Worm (Caenorhabditis elegans) whole organism, L2 larva: Measurements from ENCODE around the gene clec-32.

Source experiments
- R02D3.7 ChIP-seq: fragments of 150-350 bp; optimal IDR thresholded peaks from 2 replicates; lab custom pipeline; 2014; ENCODE audit warnings: missing biosample characterization, missing genetic modification characterization
- Y55F3AM.14 ChIP-seq: fragments of 200-800 bp; sonication (Bioruptor generic); optimal IDR thresholded peaks from 2 replicates; lab custom pipeline; 2018; ENCODE audit warnings: mild to moderate bottlenecking, missing genetic modification characterization, missing compliant biosample characterization
- ZK546.5 ChIP-seq: sonication (generic microtip); optimal IDR thresholded peaks from 2 replicates; lab custom pipeline; 2017; ENCODE audit warnings: missing biosample characterization, missing genetic modification characterization
- aly-2 ChIP-seq: fragments of 150-350 bp; optimal IDR thresholded peaks from 2 replicates; lab custom pipeline; 2014; ENCODE audit warnings: missing biosample characterization, missing genetic modification characterization
- blmp-1 ChIP-seq: sonication (generic microtip); optimal IDR thresholded peaks from 2 replicates; lab custom pipeline; 2017; ENCODE audit warnings: missing genetic modification characterization, mild to moderate bottlenecking, missing compliant biosample characterization, antibody characterized with exemption, moderate library complexity; ENCODE audit not compliant: insufficient read depth
- ceh-16 ChIP-seq: fragments of 150-350 bp; optimal IDR thresholded peaks from 2 replicates; lab custom pipeline; 2014; ENCODE audit warnings: missing biosample characterization, missing genetic modification characterization
- elt-1 ChIP-seq: fragments of 150-350 bp; optimal IDR thresholded peaks from 2 replicates; lab custom pipeline; 2014; ENCODE audit warnings: missing biosample characterization, missing genetic modification characterization
- fos-1 ChIP-seq: fragments of 150-350 bp; optimal IDR thresholded peaks from 2 replicates; lab custom pipeline; 2014; ENCODE audit warnings: missing biosample characterization, missing genetic modification characterization
- lin-11 ChIP-seq: fragments of 150-350 bp; sonication (generic microtip); optimal IDR thresholded peaks from 2 replicates; lab custom pipeline; 2014; ENCODE audit warnings: missing biosample characterization, missing genetic modification characterization, inconsistent platforms, mixed read lengths
- lin-13 ChIP-seq: fragments of 150-350 bp; optimal IDR thresholded peaks from 2 replicates; lab custom pipeline; 2014; ENCODE audit warnings: missing biosample characterization, missing genetic modification reagents, missing genetic modification characterization
- lsy-2 ChIP-seq, 2 experiments: fragments of 150-350 bp in 1 of 2; sonication (generic microtip) in 1 of 2; optimal IDR thresholded peaks; 2 replicates each; lab custom pipeline; 2014 to 2017; ENCODE audit warnings: missing biosample characterization in 2 of 2, missing genetic modification characterization in 2 of 2
- mdl-1 ChIP-seq, 2 experiments: fragments of 150-350 bp in 1 of 2; sonication (generic microtip) in 1 of 2; optimal IDR thresholded peaks; 2 replicates each; lab custom pipeline; 2017; ENCODE audit warnings: missing biosample characterization in 2 of 2, missing genetic modification characterization in 2 of 2
- nhr-10 ChIP-seq: sonication (generic microtip); optimal IDR thresholded peaks from 2 replicates; lab custom pipeline; 2017; ENCODE audit warnings: missing biosample characterization, missing genetic modification characterization
- nhr-11 ChIP-seq: fragments of 150-350 bp; optimal IDR thresholded peaks from 2 replicates; lab custom pipeline; 2014; ENCODE audit warnings: missing biosample characterization, missing genetic modification characterization
- nhr-129 ChIP-seq: fragments of 150-350 bp; optimal IDR thresholded peaks from 2 replicates; lab custom pipeline; 2014; ENCODE audit warnings: missing biosample characterization, missing genetic modification characterization
- nhr-6 ChIP-seq: fragments of 150-350 bp; optimal IDR thresholded peaks from 2 replicates; lab custom pipeline; 2014; ENCODE audit warnings: missing biosample characterization, missing genetic modification characterization
- nhr-77 ChIP-seq: fragments of 150-350 bp; optimal IDR thresholded peaks from 2 replicates; lab custom pipeline; 2014; ENCODE audit warnings: missing biosample characterization, missing genetic modification characterization
- sem-4 ChIP-seq: fragments of 150-350 bp; optimal IDR thresholded peaks from 2 replicates; lab custom pipeline; 2014; ENCODE audit warnings: missing biosample characterization, missing genetic modification reagents, missing genetic modification characterization
- skn-1 ChIP-seq: sonication (generic microtip); optimal IDR thresholded peaks from 2 replicates; lab custom pipeline; 2017; ENCODE audit warnings: missing biosample characterization, missing genetic modification characterization
- sma-9 ChIP-seq, 2 experiments: fragments of 150-350 bp in 1 of 2; sonication (generic microtip) in 1 of 2; optimal IDR thresholded peaks; 2 replicates each; lab custom pipeline; 2014 to 2016; ENCODE audit warnings: missing genetic modification characterization in 2 of 2, mild to moderate bottlenecking in 1 of 2, missing biosample characterization in 1 of 2, missing compliant biosample characterization in 1 of 2, missing genetic modification reagents in 1 of 2, moderate library complexity in 1 of 2
- snpc-4 ChIP-seq: fragments of 150-350 bp; optimal IDR thresholded peaks from 2 replicates; lab custom pipeline; 2014; ENCODE audit warnings: missing biosample characterization, missing genetic modification characterization
- unc-39 ChIP-seq: fragments of 150-350 bp; optimal IDR thresholded peaks from 2 replicates; lab custom pipeline; 2014; ENCODE audit warnings: missing biosample characterization, missing genetic modification characterization
- unc-55 ChIP-seq: fragments of 150-350 bp; sonication (generic microtip); optimal IDR thresholded peaks from 3 replicates; lab custom pipeline; 2014; ENCODE audit warnings: missing biosample characterization, missing genetic modification reagents, missing genetic modification characterization
- unc-62 ChIP-seq: fragments of 150-350 bp; optimal IDR thresholded peaks from 2 replicates; lab custom pipeline; 2014; ENCODE audit warnings: missing biosample characterization, missing genetic modification reagents, missing genetic modification characterization
- zag-1 ChIP-seq: fragments of 150-350 bp; optimal IDR thresholded peaks from 2 replicates; lab custom pipeline; 2014; ENCODE audit warnings: missing biosample characterization, missing genetic modification characterization
- ztf-11 ChIP-seq: sonication (generic microtip); optimal IDR thresholded peaks from 2 replicates; lab custom pipeline; 2017; ENCODE audit warnings: missing biosample characterization, missing genetic modification characterization

Gene clec-32

DNA sequence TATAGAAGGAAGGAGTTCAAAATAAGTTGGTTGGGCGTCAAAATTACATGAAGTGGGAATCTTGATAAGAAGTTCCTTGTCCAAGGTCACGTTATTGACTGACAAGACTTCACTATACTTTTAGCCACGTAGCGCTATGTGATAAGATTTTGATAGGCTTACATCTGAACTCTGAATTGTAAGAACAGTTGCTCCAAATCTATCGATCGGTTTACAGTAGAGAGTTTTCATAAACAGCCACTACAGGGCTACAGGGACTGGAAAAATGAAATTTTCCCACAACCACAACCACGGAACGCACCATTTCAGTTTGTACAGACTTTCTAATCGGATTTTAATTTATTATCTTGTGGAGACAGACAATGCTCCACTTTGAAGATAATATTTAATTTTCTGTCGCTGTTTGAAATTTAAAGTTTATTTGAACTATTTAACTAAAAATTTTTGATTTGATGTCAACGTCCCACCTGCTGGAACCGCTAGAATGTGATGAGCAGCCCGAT, 3.6 kb downstream of the clec-32 start, which contains the start of the genes clec-31 and clec-22:
TSS of gene clec-31 (minus strand) at position 101 of the 503 bp plus-strand sequence.
TSS of gene clec-22 (plus strand) at position 453 of the 503 bp plus-strand sequence.
- TF ChIP-seq nhr-6 (no peak), lsy-2 (tag; optimal IDR thresholded peaks at IDR 0.05; lab: Kevin White, UChicago) (no peak), aly-2 (no peak), snpc-4 (no peak), lin-11 (tag; lab: Kevin White, UChicago) (no peak), sem-4 (tag; lab: Kevin White, UChicago) (no peak), ZK546.5 (tag; lab: Kevin White, UChicago) (no peak), nhr-11 (tag; lab: Kevin White, UChicago) (no peak), nhr-77 (tag; lab: Kevin White, UChicago) (no peak), unc-55 (GFP tag; lab: Kevin White, UChicago) (no peak), mdl-1 (tag; optimal IDR thresholded peaks at IDR 0.05; lab: Kevin White, UChicago) (no peak)
- TF ChIP-seq, all 48 proteins: peak for 0

DNA sequence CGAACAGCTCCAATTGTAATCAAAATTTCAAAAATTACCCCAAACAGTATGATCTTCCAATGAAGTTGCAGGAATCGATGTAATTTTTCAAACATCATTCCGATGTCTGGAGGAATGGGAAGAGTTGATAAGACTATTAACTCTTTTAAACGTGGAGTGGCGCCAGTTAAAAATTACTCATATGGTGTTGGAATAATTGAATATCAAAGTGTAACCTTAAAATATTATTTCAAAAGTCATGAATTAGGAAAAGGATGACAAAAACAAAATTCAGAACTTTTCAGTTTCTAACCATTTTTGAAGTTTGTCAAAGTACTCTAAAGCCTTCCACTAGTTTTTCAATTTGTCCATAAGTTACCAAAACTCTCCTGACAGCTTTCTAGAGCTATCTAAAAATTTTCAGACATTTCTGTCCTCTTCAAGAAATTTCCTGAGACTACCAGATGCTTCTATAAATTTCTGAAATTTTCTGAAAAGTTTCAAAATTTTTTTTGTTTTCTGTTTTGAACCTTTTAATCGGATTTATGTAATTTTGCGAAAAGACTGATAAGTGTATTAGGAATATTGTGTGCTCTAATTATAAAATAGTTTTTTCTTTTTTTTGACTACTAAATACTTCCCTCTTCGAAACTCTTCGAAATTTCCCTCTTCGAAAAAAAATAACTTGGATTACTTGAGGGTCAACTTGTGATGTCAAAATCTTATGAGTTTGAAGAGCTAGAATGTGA, 7.5 kb downstream of the clec-32 start, which contains the start of the genes clec-35 and clec-27:
TSS of gene clec-35 (minus strand) at position 101 of the 728 bp plus-strand sequence.
TSS of gene clec-27 (plus strand) at position 678 of the 728 bp plus-strand sequence.
- TF ChIP-seq zag-1 (tag; lab: Kevin White, UChicago) (no peak), elt-1 (tag; lab: Kevin White, UChicago) (no peak), aly-2 (no peak), R02D3.7 (tag; lab: Kevin White, UChicago) (no peak)

DNA sequence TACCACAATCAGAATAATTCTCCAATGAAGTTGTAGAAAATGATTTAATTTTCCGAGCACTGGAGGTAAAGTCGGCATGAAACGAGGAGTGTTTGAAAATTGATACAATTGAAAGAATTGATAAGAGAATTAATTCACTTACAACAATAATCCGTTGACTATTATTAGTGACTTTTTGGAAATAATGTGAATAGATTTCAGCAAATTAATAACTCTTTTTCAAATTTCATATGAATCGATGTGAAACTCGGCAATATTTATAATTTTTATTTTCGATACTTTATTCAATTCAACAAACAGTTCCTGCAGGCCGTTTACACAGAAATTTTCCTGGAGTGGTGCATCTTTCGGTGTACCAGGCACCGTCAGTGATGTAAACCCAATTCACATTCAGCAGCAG, 9.6 kb downstream of the clec-32 start, which contains the start of gene clec-37:
TSS of gene clec-37 (minus strand) at position 101 of the 400 bp plus-strand sequence.
- TF ChIP-seq unc-62 (GFP tag; lab: Kevin White, UChicago) (no peak), ztf-11 (tag; lab: Kevin White, UChicago) (no peak)
- TF ChIP-seq, all 48 proteins: peak for 0

DNA sequence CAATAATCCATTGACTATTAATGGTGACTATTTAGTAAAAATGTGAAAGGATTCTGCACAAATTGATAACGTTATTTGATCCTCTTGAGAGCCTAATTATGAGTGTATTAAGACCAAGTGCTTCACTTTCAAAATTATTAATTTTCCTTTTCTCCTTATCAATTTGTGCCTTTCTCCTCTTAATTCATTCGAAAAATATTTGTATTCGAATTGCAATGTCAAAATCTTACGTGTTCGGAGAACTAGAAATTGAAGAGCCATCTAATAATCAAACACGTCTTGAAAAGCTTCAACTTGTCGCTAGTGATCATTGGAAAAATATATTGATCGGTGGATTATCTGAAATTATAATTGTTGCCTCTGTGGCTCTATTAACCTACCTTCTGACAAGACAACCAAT, 13.1 kb downstream of the clec-32 start, which contains the start of the genes clec-36 and clec-26:
TSS of gene clec-36 (minus strand) at position 101 of the 400 bp plus-strand sequence.
TSS of gene clec-26 (plus strand) at position 114 of the 400 bp plus-strand sequence.
- TF ChIP-seq sma-9 (GFP tag; optimal IDR thresholded peaks at IDR 0.05; lab: Kevin White, UChicago) (no peak), sma-9 (tag; optimal IDR thresholded peaks at IDR 0.05; lab: Kevin White, UChicago) (no peak)
- TF ChIP-seq, all 48 proteins: peak for 0

DNA sequence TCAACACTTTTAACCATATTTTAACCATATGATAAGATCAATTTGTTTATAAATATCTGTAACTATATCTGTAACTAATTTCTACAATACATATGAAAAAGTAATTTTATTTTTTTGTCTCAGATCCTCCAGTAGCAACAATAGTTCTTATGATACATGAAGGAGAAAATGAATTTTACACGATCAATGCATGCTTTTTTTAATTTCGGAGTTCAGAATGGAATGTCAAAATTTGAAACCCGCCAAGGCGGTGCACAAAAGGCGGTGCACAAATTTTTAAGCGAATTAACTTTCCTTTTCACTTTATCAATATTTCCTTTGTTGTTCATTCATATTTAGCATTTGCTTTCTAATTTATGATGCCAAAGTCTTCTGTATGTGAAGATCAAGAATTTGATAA, 18.7 kb downstream of the clec-32 start, which contains the start of gene clec-25:
TSS of gene clec-25 (plus strand) at position 301 of the 400 bp plus-strand sequence.
- TF ChIP-seq blmp-1 (tag; lab: Kevin White, UChicago), result no peak
- TF ChIP-seq, all 48 proteins: peak for 0

DNA sequence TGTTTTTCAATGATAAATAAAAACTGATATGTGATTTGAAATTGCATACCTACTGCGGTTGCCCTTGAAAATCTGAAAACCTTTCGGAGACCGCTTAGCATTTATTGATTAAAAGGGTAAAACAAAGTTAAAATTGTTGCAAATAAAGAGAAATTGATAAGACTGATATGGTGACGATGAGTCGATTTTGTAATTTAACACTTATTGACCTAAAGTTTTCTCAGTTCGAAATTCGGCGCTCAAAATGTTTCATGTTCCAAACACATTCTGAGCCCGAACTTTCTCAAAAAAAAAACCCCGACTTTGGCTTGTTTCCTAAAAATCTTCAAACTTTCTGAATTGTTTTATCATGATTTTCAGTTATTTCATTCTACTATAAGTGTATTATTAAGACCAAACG, 20.7 kb downstream of the clec-32 start, which contains the start of gene clec-40:
TSS of gene clec-40 (minus strand) at position 101 of the 400 bp plus-strand sequence.
- no peak for TF ChIP-seq skn-1
- TF ChIP-seq Y55F3AM.14 (GFP tag; lab: Kevin White, UChicago), result no peak
- TF ChIP-seq snpc-4, result no peak
- TF ChIP-seq, all 48 proteins: peak for 0

DNA sequence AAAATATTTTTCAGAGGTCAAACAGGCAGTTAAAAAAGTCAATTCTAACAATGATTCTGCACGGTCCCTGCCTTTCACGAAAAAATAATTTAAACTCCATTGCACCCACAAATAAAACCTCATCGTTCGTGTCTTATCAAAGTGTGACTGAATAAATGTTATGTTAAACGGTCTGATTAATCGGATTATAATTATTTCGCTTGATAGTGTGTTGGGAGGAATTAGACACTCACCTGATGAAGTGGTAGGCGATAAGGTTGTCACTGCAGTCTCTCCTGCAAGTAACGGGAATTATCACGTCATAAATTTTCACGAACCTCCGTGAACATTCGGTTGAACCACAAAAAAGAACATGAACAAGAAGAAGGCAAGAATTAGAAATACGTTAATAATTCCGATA, 21.3 kb downstream of the clec-32 start:
- no peak for TF ChIP-seq unc-62 (GFP tag; lab: Kevin White, UChicago)
- no peak for TF ChIP-seq Y55F3AM.14 (GFP tag; lab: Kevin White, UChicago)
- TF ChIP-seq fos-1 (tag; lab: Kevin White, UChicago), result peak; percentile 76
- TF ChIP-seq ceh-16 (tag; lab: Kevin White, UChicago), result no peak
- TF ChIP-seq ZK546.5 (tag; lab: Kevin White, UChicago), result no peak
- TF ChIP-seq nhr-129 (tag; lab: Kevin White, UChicago), result no peak
- TF ChIP-seq unc-39, result no peak
- TF ChIP-seq lin-13 (GFP tag; lab: Kevin White, UChicago), result no peak
- no peak for TF ChIP-seq mdl-1 (tag; optimal IDR thresholded peaks at IDR 0.05; lab: Kevin White, UChicago)
- TF ChIP-seq nhr-10 (tag; lab: Kevin White, UChicago), result no peak
- peak; percentile 50 for TF ChIP-seq sma-9 (GFP tag; optimal IDR thresholded peaks at IDR 0.05; lab: Kevin White, UChicago)
- TF ChIP-seq sma-9 (tag; optimal IDR thresholded peaks at IDR 0.05; lab: Kevin White, UChicago), result no peak
